Worm (Caenorhabditis elegans): ENCODE measurements around the gene ptr-5.

DNA sequence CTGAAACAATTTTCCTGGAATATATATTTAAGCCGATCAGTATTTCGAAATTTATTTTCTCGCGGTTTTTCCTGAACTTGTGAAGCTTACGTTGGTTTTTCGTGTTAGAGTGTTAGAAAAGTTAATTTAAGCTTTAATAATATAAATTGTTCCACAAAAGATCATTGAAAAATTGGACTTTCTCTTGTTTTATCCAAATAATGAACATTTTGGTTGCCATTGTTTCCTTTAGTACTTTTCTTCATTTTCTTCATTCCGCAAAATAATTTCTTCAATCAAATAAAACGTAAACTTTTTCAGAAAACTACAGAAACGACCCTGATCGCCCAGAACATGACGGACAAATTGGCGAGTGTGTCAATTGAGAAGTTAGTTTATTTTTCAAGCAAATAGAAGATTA is 16.0 kb upstream of the ptr-5 start, which contains the start of gene fbxa-120:
- TF ChIP-seq lir-3 (tag; optimal IDR thresholded peaks at IDR 0.05) = no peak
- TF ChIP-seq pqm-1 (tag; optimal IDR thresholded peaks at IDR 0.05) = no peak
- TF ChIP-seq nhr-6 (tag; optimal IDR thresholded peaks at IDR 0.05) = no peak
- no peak for TF ChIP-seq ama-1 (optimal IDR thresholded peaks at IDR 0.05)
- TF ChIP-seq unc-62 (GFP tag; optimal IDR thresholded peaks at IDR 0.05 in 1 of 2) = no peak
- TF ChIP-seq unc-62 (tag; optimal IDR thresholded peaks at IDR 0.05) = no peak
- no peak for TF ChIP-seq nhr-76 (tag; optimal IDR thresholded peaks at IDR 0.05)
- TF ChIP-seq nhr-237 (tag; optimal IDR thresholded peaks at IDR 0.05) = no peak

Data from whole organism, L4 larva.